Worm (Caenorhabditis elegans): ENCODE data around the gene Y116A8A.2.

ce11 chrIV:16829896-16830295 is 16.2 kb upstream of the Y116A8A.2 start, which contains the start of gene Y116A8A.7:
- TF ChIP-seq aly-2 (tag; optimal IDR thresholded peaks at IDR 0.05) (no peak), lin-39 (tag; optimal IDR thresholded peaks at IDR 0.05) (no peak), snpc-4 (tag; optimal IDR thresholded peaks at IDR 0.05) (no peak), nhr-28 (tag; optimal IDR thresholded peaks at IDR 0.05) (no peak), ztf-4 (tag; optimal IDR thresholded peaks at IDR 0.05) (no peak), nhr-71 (tag; optimal IDR thresholded peaks at IDR 0.05) (no peak), nhr-11 (tag; optimal IDR thresholded peaks at IDR 0.05) (no peak), nhr-76 (tag; optimal IDR thresholded peaks at IDR 0.05) (no peak), unc-130 (tag; optimal IDR thresholded peaks at IDR 0.05) (no peak), tbx-2 (tag; optimal IDR thresholded peaks at IDR 0.05) (no peak), grh-1 (GFP tag; IDR thresholded peaks at IDR 0.05) (no peak), dpl-1 (GFP tag; optimal IDR thresholded peaks at IDR 0.05) (no peak), zip-4 (GFP tag; optimal IDR thresholded peaks at IDR 0.05) (no peak), mep-1 (tag; optimal IDR thresholded peaks at IDR 0.05) (no peak)

Data from whole organism, L1 larva.